Fruit fly (Drosophila melanogaster) whole organism, embryonic: ENCODE results near the gene CG10211.

Experiments used
- Abd-B ChIP-seq: fragments of 200-800 bp; sonication (Bioruptor generic); optimal IDR thresholded peaks from 2 replicates; lab custom pipeline; 2018; ENCODE audit warnings: missing biosample characterization, mild to moderate bottlenecking, missing genetic modification characterization, moderate library complexity
- CG10209 ChIP-seq: fragments of 200-800 bp; sonication (Bioruptor generic); optimal IDR thresholded peaks from 3 replicates; lab custom pipeline; 2017; ENCODE audit warnings: missing biosample characterization, mild to moderate bottlenecking, missing genetic modification characterization, missing genetic modification reagents
- CG10366 ChIP-seq: fragments of 200-800 bp; sonication (Bioruptor generic); IDR thresholded peaks from 2 replicates; pipeline ENCODE4 v1.3.6; 2022; ENCODE audit warnings: missing biosample characterization, missing genetic modification characterization
- CG12236 ChIP-seq: fragments of 200-800 bp; sonication (Bioruptor generic); optimal IDR thresholded peaks from 2 replicates; lab custom pipeline; 2016; ENCODE audit warnings: missing biosample characterization, missing genetic modification characterization
- CG13287 ChIP-seq: fragments of 200-800 bp; sonication (Bioruptor generic); IDR thresholded peaks from 2 replicates; pipeline ENCODE4 v1.3.6; 2022; ENCODE audit warnings: missing biosample characterization, missing genetic modification characterization; ENCODE audit not compliant: partially characterized antibody
- CG14667 ChIP-seq: fragments of 200-800 bp; sonication (Bioruptor generic); IDR thresholded peaks from 2 replicates; pipeline ENCODE4 v1.3.6; 2022; ENCODE audit warnings: missing biosample characterization, missing genetic modification characterization
- CG15269 ChIP-seq: fragments of 200-800 bp; sonication (Bioruptor generic); optimal IDR thresholded peaks from 2 replicates; lab custom pipeline; 2018; ENCODE audit warnings: missing biosample characterization, mild to moderate bottlenecking, missing genetic modification characterization, moderate library complexity
- CG17829 ChIP-seq: fragments of 200-800 bp; optimal IDR thresholded peaks from 2 replicates; lab custom pipeline; 2019; ENCODE audit warnings: missing biosample characterization, mild to moderate bottlenecking, missing genetic modification characterization, moderate library complexity
- CG17912 ChIP-seq: fragments of 200-800 bp; sonication (Bioruptor generic); optimal IDR thresholded peaks from 2 replicates; lab custom pipeline; 2018; ENCODE audit warnings: missing biosample characterization, mild to moderate bottlenecking, missing genetic modification characterization
- CG2120 ChIP-seq: fragments of 200-800 bp; sonication (Bioruptor generic); optimal IDR thresholded peaks from 3 replicates; lab custom pipeline; 2016; ENCODE audit warnings: missing biosample characterization, missing genetic modification characterization
- CG2678 ChIP-seq: fragments of 200-800 bp; sonication (Bioruptor generic); optimal IDR thresholded peaks from 3 replicates; lab custom pipeline; 2019; ENCODE audit warnings: missing biosample characterization, mild to moderate bottlenecking, missing genetic modification characterization, moderate library complexity
- CG30431 ChIP-seq: fragments of 200-800 bp; sonication (Bioruptor generic); optimal IDR thresholded peaks from 2 replicates; lab custom pipeline; 2017; ENCODE audit warnings: missing biosample characterization, missing genetic modification characterization
- CG31365 ChIP-seq: fragments of 200-800 bp; sonication (Bioruptor generic); optimal IDR thresholded peaks from 2 replicates; lab custom pipeline; 2018; ENCODE audit warnings: missing biosample characterization, mild to moderate bottlenecking, missing genetic modification characterization
- CG32772 ChIP-seq: fragments of 200-800 bp; sonication (Bioruptor generic); IDR thresholded peaks from 2 replicates; pipeline ENCODE4 v1.3.6; 2022; ENCODE audit warnings: missing biosample characterization, missing genetic modification characterization
- CG3847 ChIP-seq: fragments of 200-800 bp; sonication (Bioruptor generic); IDR thresholded peaks from 2 replicates; pipeline ENCODE4 v1.3.6; 2022; ENCODE audit warnings: missing biosample characterization, missing genetic modification characterization
- CG4282 ChIP-seq: fragments of 200-800 bp; sonication (Bioruptor generic); optimal IDR thresholded peaks from 2 replicates; lab custom pipeline; 2016; ENCODE audit warnings: missing biosample characterization, missing genetic modification characterization
- CG4424 ChIP-seq: fragments of 200-800 bp; sonication (Bioruptor generic); optimal IDR thresholded peaks from 3 replicates; lab custom pipeline; 2016; ENCODE audit warnings: missing biosample characterization, missing genetic modification characterization
- CG5180 ChIP-seq: fragments of 200-800 bp; sonication (Bioruptor generic); optimal IDR thresholded peaks from 3 replicates; lab custom pipeline; 2017; ENCODE audit warnings: missing biosample characterization, missing genetic modification characterization, mild to moderate bottlenecking, moderate library complexity, missing genetic modification reagents
- CG6683 ChIP-seq: fragments of 200-800 bp; sonication (Bioruptor generic); optimal IDR thresholded peaks from 2 replicates; lab custom pipeline; 2017; ENCODE audit warnings: missing biosample characterization, mild to moderate bottlenecking, missing genetic modification characterization, missing genetic modification reagents
- CG6689 ChIP-seq: fragments of 200-800 bp; sonication (Bioruptor generic); IDR thresholded peaks from 2 replicates; pipeline ENCODE4 v1.3.6; 2022; ENCODE audit warnings: missing biosample characterization, missing genetic modification characterization
- CG7839 ChIP-seq: fragments of 200-800 bp; sonication (Bioruptor generic); optimal IDR thresholded peaks from 3 replicates; lab custom pipeline; 2018; ENCODE audit warnings: missing biosample characterization, mild to moderate bottlenecking, missing genetic modification characterization, moderate library complexity
- CG8388 ChIP-seq: fragments of 200-800 bp; sonication (Bioruptor generic); optimal IDR thresholded peaks from 2 replicates; lab custom pipeline; 2019; ENCODE audit warnings: missing biosample characterization, mild to moderate bottlenecking, missing genetic modification characterization, moderate library complexity
- CG9727 ChIP-seq: fragments of 200-800 bp; sonication (Bioruptor generic); optimal IDR thresholded peaks from 3 replicates; lab custom pipeline; 2017; ENCODE audit warnings: missing biosample characterization, mild to moderate bottlenecking, missing genetic modification characterization
- Drgx ChIP-seq: fragments of 200-800 bp; sonication (Bioruptor generic); IDR thresholded peaks from 2 replicates; pipeline ENCODE4 v1.3.6; 2022; ENCODE audit warnings: missing biosample characterization, missing genetic modification characterization
- Fer1 ChIP-seq: fragments of 200-800 bp; sonication (Bioruptor generic); optimal IDR thresholded peaks from 2 replicates; lab custom pipeline; 2017; ENCODE audit warnings: missing biosample characterization, mild to moderate bottlenecking, missing genetic modification characterization
- Hey ChIP-seq: fragments of 200-800 bp; sonication (Bioruptor generic); optimal IDR thresholded peaks from 3 replicates; lab custom pipeline; 2018; ENCODE audit warnings: missing biosample characterization, mild to moderate bottlenecking, missing genetic modification characterization
- HmgZ ChIP-seq: fragments of 200-800 bp; sonication (Bioruptor generic); optimal IDR thresholded peaks from 2 replicates; lab custom pipeline; 2018; ENCODE audit warnings: missing biosample characterization, mild to moderate bottlenecking, missing genetic modification characterization
- Med ChIP-seq: fragments of 200-800 bp; sonication (Bioruptor generic); peaks from one replicate; lab custom pipeline; 2016; ENCODE audit warnings: missing biosample characterization, missing genetic modification characterization, mild to moderate bottlenecking, inconsistent platforms, moderate library complexity
- Oaz ChIP-seq: fragments of 200-800 bp; sonication (Bioruptor generic); IDR thresholded peaks from 2 replicates; pipeline ENCODE4 v1.3.6; 2022; ENCODE audit warnings: missing biosample characterization, missing genetic modification characterization
- Poxn ChIP-seq: fragments of 200-800 bp; sonication (Bioruptor generic); IDR thresholded peaks from 2 replicates; pipeline ENCODE4 v1.3.6; 2022; ENCODE audit warnings: missing biosample characterization, missing genetic modification characterization
- Sox100B ChIP-seq: fragments of 200-800 bp; sonication (Bioruptor generic); optimal IDR thresholded peaks from 3 replicates; lab custom pipeline; 2018; ENCODE audit warnings: missing biosample characterization, mild to moderate bottlenecking, missing genetic modification characterization
- Sox102F ChIP-seq: fragments of 200-800 bp; sonication (Bioruptor generic); optimal IDR thresholded peaks from 2 replicates; lab custom pipeline; 2018; ENCODE audit warnings: missing biosample characterization, mild to moderate bottlenecking, missing genetic modification characterization, moderate library complexity
- Sry-δ ChIP-seq: fragments of 200-800 bp; sonication (Bioruptor generic); optimal IDR thresholded peaks from 2 replicates; lab custom pipeline; 2016; ENCODE audit warnings: missing biosample characterization, missing genetic modification characterization
- Ssrp ChIP-seq: fragments of 200-800 bp; sonication (Bioruptor generic); optimal IDR thresholded peaks from 2 replicates; lab custom pipeline; 2018; ENCODE audit warnings: missing biosample characterization, mild to moderate bottlenecking, missing genetic modification characterization, moderate library complexity
- Vsx1 ChIP-seq: fragments of 200-800 bp; sonication (Bioruptor generic); optimal IDR thresholded peaks from 2 replicates; lab custom pipeline; 2017; ENCODE audit warnings: missing biosample characterization, mild to moderate bottlenecking, missing genetic modification characterization, missing genetic modification reagents
- ara ChIP-seq: fragments of 200-800 bp; sonication (Bioruptor generic); IDR thresholded peaks from 2 replicates; pipeline ENCODE4 v1.3.6; 2022; ENCODE audit warnings: missing biosample characterization, missing genetic modification characterization
- dimm ChIP-seq: fragments of 200-800 bp; sonication (Bioruptor generic); IDR thresholded peaks from 2 replicates; pipeline ENCODE4 v1.3.6; 2022; ENCODE audit warnings: missing biosample characterization, missing genetic modification characterization
- dm ChIP-seq: fragments of 200-800 bp; sonication (Bioruptor generic); optimal IDR thresholded peaks from 3 replicates; lab custom pipeline; 2016; ENCODE audit warnings: missing biosample characterization, missing genetic modification characterization
- gem ChIP-seq: fragments of 200-800 bp; sonication (Bioruptor generic); optimal IDR thresholded peaks from 2 replicates; lab custom pipeline; 2019; ENCODE audit warnings: missing biosample characterization, mild to moderate bottlenecking, missing genetic modification characterization, moderate library complexity
- grau ChIP-seq: fragments of 200-800 bp; optimal IDR thresholded peaks from 3 replicates; lab custom pipeline; 2019; ENCODE audit warnings: missing biosample characterization, mild to moderate bottlenecking, missing genetic modification characterization, moderate library complexity
- grn ChIP-seq: fragments of 200-800 bp; sonication (Bioruptor generic); optimal IDR thresholded peaks from 3 replicates; lab custom pipeline; 2017; ENCODE audit warnings: missing biosample characterization, missing genetic modification characterization
- lbe ChIP-seq: fragments of 200-800 bp; sonication (Bioruptor generic); optimal IDR thresholded peaks from 2 replicates; lab custom pipeline; 2016; ENCODE audit warnings: missing biosample characterization, mild to moderate bottlenecking, missing genetic modification characterization
- lmd ChIP-seq: fragments of 200-800 bp; sonication (Bioruptor generic); IDR thresholded peaks from 2 replicates; pipeline ENCODE4 v1.3.6; 2022; ENCODE audit warnings: missing biosample characterization, missing genetic modification characterization
- mirr ChIP-seq: fragments of 200-800 bp; sonication (Bioruptor generic); optimal IDR thresholded peaks from 3 replicates; lab custom pipeline; 2018; ENCODE audit warnings: missing biosample characterization, mild to moderate bottlenecking, missing genetic modification characterization
- pnt ChIP-seq: fragments of 200-800 bp; sonication (Bioruptor generic); optimal IDR thresholded peaks from 3 replicates; lab custom pipeline; 2016; ENCODE audit warnings: missing biosample characterization, missing genetic modification characterization
- schlank ChIP-seq: fragments of 200-800 bp; sonication (Bioruptor generic); optimal IDR thresholded peaks from 2 replicates; lab custom pipeline; 2018; ENCODE audit warnings: missing biosample characterization, mild to moderate bottlenecking, missing genetic modification characterization
- sd ChIP-seq: fragments of 200-800 bp; sonication (Bioruptor generic); optimal IDR thresholded peaks from 3 replicates; lab custom pipeline; 2018; ENCODE audit warnings: missing biosample characterization, mild to moderate bottlenecking, missing genetic modification characterization, moderate library complexity
- shn ChIP-seq: fragments of 200-800 bp; sonication (Bioruptor generic); optimal IDR thresholded peaks from 3 replicates; lab custom pipeline; 2016; ENCODE audit warnings: missing biosample characterization, missing genetic modification characterization
- sna ChIP-seq: fragments of 200-800 bp; sonication (Bioruptor generic); IDR thresholded peaks from 2 replicates; pipeline ENCODE4 v1.3.6; 2022; ENCODE audit warnings: missing biosample characterization, missing genetic modification characterization; ENCODE audit not compliant: partially characterized antibody
- sug ChIP-seq: fragments of 200-800 bp; optimal IDR thresholded peaks from 2 replicates; lab custom pipeline; 2019; ENCODE audit warnings: missing biosample characterization, mild to moderate bottlenecking, missing genetic modification characterization, moderate library complexity
- zen2 ChIP-seq: fragments of 200-800 bp; sonication (Bioruptor generic); IDR thresholded peaks from 3 replicates; pipeline ENCODE4 v1.3.6; 2022; ENCODE audit warnings: missing biosample characterization, missing genetic modification characterization; ENCODE audit not compliant: partially characterized antibody

Gene CG10211

DNA sequence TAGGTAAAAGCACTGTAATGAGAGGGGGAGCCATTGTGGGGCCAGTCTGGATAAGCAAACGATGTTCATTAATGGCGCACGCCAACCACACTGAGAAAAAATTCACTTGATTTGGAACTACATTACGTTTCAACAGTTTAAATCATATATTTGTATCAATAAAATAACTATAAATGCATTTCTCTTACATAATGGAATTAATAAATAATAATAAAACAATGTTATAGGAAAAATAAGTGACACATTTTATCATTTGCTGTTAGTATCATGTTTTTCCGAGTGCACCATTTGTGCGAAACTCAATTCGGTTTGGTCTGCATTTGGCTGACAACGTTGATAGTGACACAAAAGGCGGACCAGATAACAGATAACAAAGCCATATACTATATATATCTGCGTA is 31.5 kb downstream of the CG10211 start (continued):
- peak; percentile 61 for TF ChIP-seq CG7839 (tag; lab: Kevin White, UChicago)
- TF ChIP-seq Abd-B (GFP tag; lab: Kevin White, UChicago) = no peak
- peak; percentile 61 for TF ChIP-seq CG2678 (tag; lab: Kevin White, UChicago)
- TF ChIP-seq CG4282 (GFP tag; lab: Kevin White, UChicago) = no peak
- peak; percentile 31; the same call in 1 of the 2 replicates for TF ChIP-seq lmd (GFP tag; lab: Robert Waterston, UW)
- no peak for TF ChIP-seq zen2 (GFP tag; lab: Robert Waterston, UW)
- TF ChIP-seq Sox102F (GFP tag; lab: Kevin White, UChicago) = peak; percentile 55
- peak; percentile 61 for TF ChIP-seq grau
- TF ChIP-seq Poxn (GFP tag; lab: Robert Waterston, UW) = no peak
- TF ChIP-seq Med (GFP tag; lab: Kevin White, UChicago) = peak; percentile 10
- TF ChIP-seq dimm (GFP tag; lab: Robert Waterston, UW) = no peak
- TF ChIP-seq HmgZ (tag; lab: Kevin White, UChicago) = peak; percentile 0
- peak; percentile 1 for TF ChIP-seq CG6683 (GFP tag; lab: Kevin White, UChicago)
- 0 out of 2 replicates have a peak, but pooled peaks have one; percentile 4 for TF ChIP-seq CG3847
- peak; percentile 29 for TF ChIP-seq sug
- peak; percentile 8 for TF ChIP-seq CG4424 (GFP tag; lab: Kevin White, UChicago)
- TF ChIP-seq Fer1 (GFP tag; lab: Kevin White, UChicago) = peak; percentile 56
- TF ChIP-seq grn (GFP tag; lab: Kevin White, UChicago) = no peak
- TF ChIP-seq CG8388 (GFP tag; lab: Kevin White, UChicago) = peak; percentile 9
- no peak for TF ChIP-seq Sry-δ
- TF ChIP-seq Drgx = peak; percentile 75
- peak; percentile 40; the same call in 1 of the 2 replicates for TF ChIP-seq CG6689 (GFP tag; lab: Robert Waterston, UW)
- peak; percentile 57 for TF ChIP-seq CG15269 (tag; lab: Kevin White, UChicago)
- peak; percentile 16 for TF ChIP-seq Sox100B (GFP tag; lab: Kevin White, UChicago)
- TF ChIP-seq gem = peak; percentile 70
- TF ChIP-seq CG9727 = peak; percentile 41

DNA sequence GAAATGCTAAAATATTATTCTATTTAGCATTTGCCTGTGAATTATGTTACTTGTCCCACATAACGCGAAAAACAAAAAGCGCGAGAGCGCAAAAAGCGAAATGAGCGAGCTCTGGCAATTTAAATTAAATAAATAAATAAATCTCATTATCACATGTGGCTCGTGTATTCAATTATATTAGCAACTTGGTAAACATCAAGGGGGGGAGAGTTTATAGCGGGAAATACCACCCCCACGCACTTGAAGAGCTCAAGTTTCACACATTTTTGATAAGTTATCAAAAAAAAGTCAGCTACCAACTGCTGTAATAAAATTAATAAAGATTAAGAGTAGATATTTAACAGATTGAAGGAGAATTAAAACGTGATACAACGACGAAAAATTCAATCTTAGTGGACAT is 32.2 kb downstream of the CG10211 start:
- TF ChIP-seq sug = peak; percentile 94
- TF ChIP-seq CG17912 (GFP tag; lab: Kevin White, UChicago) = no peak
- no peak for TF ChIP-seq CG2120 (GFP tag; lab: Kevin White, UChicago)
- TF ChIP-seq lbe (GFP tag; lab: Kevin White, UChicago) = no peak
- TF ChIP-seq pnt (GFP tag; lab: Kevin White, UChicago) = no peak
- peak; percentile 33 for TF ChIP-seq sd (tag; lab: Kevin White, UChicago)
- peak; percentile 39 for TF ChIP-seq Fer1 (GFP tag; lab: Kevin White, UChicago)
- no peak for TF ChIP-seq CG13287 (GFP tag; lab: Robert Waterston, UW)
- TF ChIP-seq CG12236 (GFP tag; lab: Kevin White, UChicago) = no peak
- TF ChIP-seq dm (GFP tag; lab: Kevin White, UChicago) = no peak
- TF ChIP-seq CG10209 (GFP tag; lab: Kevin White, UChicago) = no peak
- TF ChIP-seq mirr (GFP tag; lab: Kevin White, UChicago) = peak; percentile 74
- TF ChIP-seq CG31365 (tag; lab: Kevin White, UChicago) = no peak
- TF ChIP-seq Oaz (GFP tag; lab: Robert Waterston, UW) = no peak
- no peak for TF ChIP-seq sna (GFP tag; lab: Robert Waterston, UW)
- TF ChIP-seq CG5180 (GFP tag; lab: Kevin White, UChicago) = no peak
- no peak for TF ChIP-seq Ssrp (tag; lab: Kevin White, UChicago)
- TF ChIP-seq shn (GFP tag; lab: Kevin White, UChicago) = no peak
- no peak for TF ChIP-seq CG10366 (GFP tag; lab: Robert Waterston, UW)
- no peak for TF ChIP-seq CG14667 (GFP tag; lab: Robert Waterston, UW)
- no peak for TF ChIP-seq ara (GFP tag; lab: Robert Waterston, UW)
- TF ChIP-seq CG6683 (GFP tag; lab: Kevin White, UChicago) = no peak
- TF ChIP-seq Vsx1 (GFP tag; lab: Kevin White, UChicago) = peak; percentile 33
- TF ChIP-seq CG30431 (GFP tag; lab: Kevin White, UChicago) = no peak
- peak; percentile 2 for TF ChIP-seq schlank (tag; lab: Kevin White, UChicago)
- no peak for TF ChIP-seq CG17829 (tag; lab: Kevin White, UChicago)
- peak; percentile 28 for TF ChIP-seq Hey
- TF ChIP-seq CG32772 = no peak
